Fruit fly (Drosophila melanogaster) S2 (cell line): Measurements from ENCODE around the gene CG43165.

Source experiments
- CG8478 ChIP-seq: fragments of >200 bp; optimal IDR thresholded peaks from 2 replicates; lab custom pipeline; 2018
- CTCF ChIP-seq, 2 experiments: fragments of >200 bp; optimal IDR thresholded peaks; 2 replicates each; lab custom pipeline; 2018

DNA sequence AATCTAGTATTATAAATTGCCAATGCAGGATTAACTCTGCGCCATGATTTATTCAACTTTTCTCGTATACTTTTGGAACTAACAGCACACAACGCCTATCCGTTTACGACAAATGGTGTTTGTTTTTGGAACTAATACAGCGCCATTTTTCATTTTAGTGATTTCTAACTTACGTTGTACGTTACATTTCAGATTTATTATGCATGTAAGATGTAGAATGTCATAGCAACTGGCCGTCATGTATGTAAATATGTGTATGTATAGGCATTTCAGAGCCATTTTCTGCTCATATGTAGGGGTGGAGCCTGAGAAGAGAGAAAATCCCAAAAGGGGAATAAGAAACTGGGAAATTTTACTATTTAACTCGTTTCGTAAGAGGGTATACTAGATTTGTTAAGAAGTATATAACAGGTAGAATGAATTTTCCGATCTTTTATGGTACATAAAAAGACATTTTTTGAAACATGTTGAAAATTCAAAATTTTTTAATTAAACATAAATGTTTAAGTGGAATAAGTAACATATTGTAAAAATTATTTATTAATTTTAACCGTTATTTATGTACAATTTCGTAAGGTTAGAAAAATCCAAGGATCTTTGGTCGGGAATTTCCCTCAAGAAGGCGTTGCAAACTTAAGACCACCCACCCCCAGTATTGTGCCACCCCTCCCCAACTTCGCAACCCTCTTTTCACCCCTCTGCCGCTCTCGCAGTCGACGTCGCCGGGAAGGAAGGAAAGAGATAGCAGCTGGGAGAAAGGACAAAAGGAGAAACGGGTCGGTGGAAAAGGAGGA is 37.3 kb downstream of the CG43165 start:
- TF ChIP-seq CG8478 (lab: Kevin White, UChicago), result no peak
- TF ChIP-seq CTCF (optimal IDR thresholded peaks at IDR 0.05; lab: Kevin White, UChicago), result peak; percentile 98 to 99
